Worm (Caenorhabditis elegans): ENCODE data around the gene dgk-4.

The dgk-4 gene

ce11 chrIV:8687605-8688191, 56.6 kb downstream of the dgk-4 start, which contains the start of gene snrp-3 (continued):
- peak; percentile 69 for TF ChIP-seq ama-1 (optimal IDR thresholded peaks at IDR 0.05)

- no peak for TF ChIP-seq mab-5 (tag; optimal IDR thresholded peaks at IDR 0.05)
- peak in 1 of 2 experiments; percentile 31 for TF ChIP-seq lsy-2 (tag; optimal IDR thresholded peaks at IDR 0.05)
- no peak for TF ChIP-seq nhr-12 (tag; optimal IDR thresholded peaks at IDR 0.05)
- TF ChIP-seq C34F6.9 (tag; optimal IDR thresholded peaks at IDR 0.05) = peak; percentile 6
- TF ChIP-seq gmeb-1 (tag; optimal IDR thresholded peaks at IDR 0.05) = peak; percentile 36
- TF ChIP-seq sma-3 (GFP tag; optimal IDR thresholded peaks at IDR 0.05) = peak; percentile 15
- TF ChIP-seq F13H6.1 (tag; optimal IDR thresholded peaks at IDR 0.05) = peak; percentile 19
- peak; percentile 26 for TF ChIP-seq unc-55 (GFP tag; optimal IDR thresholded peaks at IDR 0.05)
- no peak for TF ChIP-seq peb-1 (tag; optimal IDR thresholded peaks at IDR 0.05)
These were observed 60.4 kb downstream of the dgk-4 start, which contains the start of the genes hst-1 and ints-6 for ce11 chrIV:8691486-8691885. hst-1 (minus strand) TSS chrIV:8691513. ints-6 (plus strand) TSS chrIV:8691745.
